Fruit fly (Drosophila melanogaster): Measurements from ENCODE around the gene CG43673.

Gene CG43673

dm6 chrX:15740288-15740726, 38.6 kb upstream of the CG43673 start (continued):
- no peak for TF ChIP-seq Trl (optimal IDR thresholded peaks at IDR 0.05)
- TF ChIP-seq Trl (GFP tag; optimal IDR thresholded peaks at IDR 0.05), result peak; percentile 46
- peak; percentile 35 for TF ChIP-seq grn (GFP tag; optimal IDR thresholded peaks at IDR 0.05)
- TF ChIP-seq D19A (tag; optimal IDR thresholded peaks at IDR 0.05), result peak; percentile 37
- TF ChIP-seq jumu (GFP tag; optimal IDR thresholded peaks at IDR 0.05), result peak; percentile 44
- no peak for TF ChIP-seq nerfin-2 (GFP tag; IDR thresholded peaks at IDR 0.05; ENCODE audit: partially characterized antibody)
- TF ChIP-seq chn (GFP tag; optimal IDR thresholded peaks at IDR 0.05), result peak; percentile 44
- peak; percentile 58 for TF ChIP-seq zfh2 (GFP tag; optimal IDR thresholded peaks at IDR 0.05)
- TF ChIP-seq CG15269 (tag; optimal IDR thresholded peaks at IDR 0.05), result peak; percentile 80
- peak; percentile 9 for TF ChIP-seq slou (GFP tag; optimal IDR thresholded peaks at IDR 0.05)
- no peak for TF ChIP-seq run (tag; optimal IDR thresholded peaks at IDR 0.05)
- TF ChIP-seq gem (tag; optimal IDR thresholded peaks at IDR 0.05), result peak; percentile 81
- no peak for TF ChIP-seq sim (GFP tag; IDR thresholded peaks at IDR 0.05)
- peak; percentile 56 for TF ChIP-seq bab2 (GFP tag; optimal IDR thresholded peaks at IDR 0.05)
- TF ChIP-seq Med (GFP tag), result peak; percentile 91
- peak; percentile 72 for TF ChIP-seq sisA (GFP tag; IDR thresholded peaks at IDR 0.05)
- peak; percentile 63 for TF ChIP-seq CG6683 (GFP tag; optimal IDR thresholded peaks at IDR 0.05)
- peak; percentile 97 for TF ChIP-seq GATAe (GFP tag; conservative IDR thresholded peaks at IDR 0.05)
- TF ChIP-seq tgo (GFP tag; IDR thresholded peaks at IDR 0.05), result peak; percentile 72
- peak in 1 of 2 experiments; percentile 40 for TF ChIP-seq chif (GFP tag; optimal IDR thresholded peaks at IDR 0.05)
- TF ChIP-seq stwl (tag; optimal IDR thresholded peaks at IDR 0.05), result no peak
- peak; percentile 41 for TF ChIP-seq Hr3 (GFP tag; optimal IDR thresholded peaks at IDR 0.05)
- TF ChIP-seq CG4707 (GFP tag; optimal IDR thresholded peaks at IDR 0.05), result peak; percentile 14
- no peak for TF ChIP-seq tap (tag; optimal IDR thresholded peaks at IDR 0.05)
- TF ChIP-seq al (GFP tag; IDR thresholded peaks at IDR 0.05), result peak; percentile 66; the same call in 1 of the 2 replicates
- no peak for TF ChIP-seq Sin3A (optimal IDR thresholded peaks at IDR 0.05)
- TF ChIP-seq tll (GFP tag; optimal IDR thresholded peaks at IDR 0.05), result no peak
- TF ChIP-seq sug (tag; optimal IDR thresholded peaks at IDR 0.05), result peak; percentile 54
- peak; percentile 26; the same call in 1 of the 3 replicates for TF ChIP-seq CG7357 (GFP tag; IDR thresholded peaks at IDR 0.05)
- 0 out of 2 replicates have a peak, but pooled peaks have one; percentile 29 for TF ChIP-seq CG10321 (GFP tag; IDR thresholded peaks at IDR 0.05)
- no peak for TF ChIP-seq z (GFP tag; IDR thresholded peaks at IDR 0.05)
- no peak for TF ChIP-seq CG12236 (GFP tag; optimal IDR thresholded peaks at IDR 0.05)
- peak; percentile 63 for TF ChIP-seq Awh (GFP tag; IDR thresholded peaks at IDR 0.05)
- peak; percentile 92 for TF ChIP-seq Rfx (GFP tag; IDR thresholded peaks at IDR 0.05)
- TF ChIP-seq CG13775 (GFP tag; optimal IDR thresholded peaks at IDR 0.05), result peak; percentile 48
- peak; percentile 46 for TF ChIP-seq Drgx (GFP tag; IDR thresholded peaks at IDR 0.05)
- TF ChIP-seq Oli (tag; optimal IDR thresholded peaks at IDR 0.05), result peak; percentile 75
- TF ChIP-seq CG5953 (GFP tag; IDR thresholded peaks at IDR 0.05), result no peak
- TF ChIP-seq CG1233 (GFP tag; optimal IDR thresholded peaks at IDR 0.05), result peak; percentile 46
- peak; percentile 30 for TF ChIP-seq CG1529 (GFP tag; optimal IDR thresholded peaks at IDR 0.05)
- no peak for TF ChIP-seq CG11093 (GFP tag; IDR thresholded peaks at IDR 0.05)
- peak; percentile 47; the same call in 1 of the 3 replicates for TF ChIP-seq C15 (GFP tag; IDR thresholded peaks at IDR 0.05)
- peak; percentile 19 for TF ChIP-seq CG4424 (GFP tag; optimal IDR thresholded peaks at IDR 0.05)
- TF ChIP-seq Sry-δ (GFP tag; optimal IDR thresholded peaks at IDR 0.05), result peak; percentile 12
- TF ChIP-seq sima (GFP tag; optimal IDR thresholded peaks at IDR 0.05), result no peak
- no peak for TF ChIP-seq dm (GFP tag; optimal IDR thresholded peaks at IDR 0.05)
- peak; percentile 74 for TF ChIP-seq scrt (GFP tag; optimal IDR thresholded peaks at IDR 0.05)
- peak; percentile 68 for TF ChIP-seq CG17385 (GFP tag; optimal IDR thresholded peaks at IDR 0.05)
- peak; percentile 40 for TF ChIP-seq CG10267 (tag; optimal IDR thresholded peaks at IDR 0.05)
- TF ChIP-seq CG12104 (GFP tag; optimal IDR thresholded peaks at IDR 0.05), result no peak
- peak; percentile 22 for TF ChIP-seq crc (GFP tag; optimal IDR thresholded peaks at IDR 0.05)
- TF ChIP-seq Sox102F (GFP tag; optimal IDR thresholded peaks at IDR 0.05), result no peak
